Fruit fly (Drosophila melanogaster): ENCODE results near the gene mRpL22.

The mRpL22 gene

DNA sequence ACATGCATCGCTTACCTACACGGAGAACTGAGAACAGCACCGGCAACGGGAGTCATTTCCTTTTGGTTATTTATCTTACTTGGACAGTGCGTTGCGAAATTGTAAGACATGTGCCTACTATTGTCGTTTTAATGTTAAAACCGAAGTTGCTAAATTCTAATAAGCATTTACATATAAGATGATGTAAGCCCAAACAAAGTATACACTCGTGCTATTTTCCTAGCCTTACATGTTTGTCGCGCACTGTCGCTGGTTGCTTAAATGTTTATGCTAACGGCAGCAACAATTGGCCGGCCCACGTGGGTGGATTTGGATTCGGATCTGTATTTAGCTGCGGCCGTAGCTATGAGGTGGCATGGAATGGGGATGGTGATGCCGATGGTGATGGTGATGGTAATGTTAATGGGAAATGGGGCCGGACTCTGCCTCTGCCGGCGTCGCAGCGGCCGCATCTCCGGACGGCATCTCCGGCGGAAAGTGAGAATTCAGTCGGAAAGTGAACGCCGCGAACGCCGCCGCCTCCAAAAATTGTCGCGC, 27.5 kb downstream of the mRpL22 start, which contains the start of gene CG4829 (continued):
- peak; percentile 83 for TF ChIP-seq Awh (GFP tag; IDR thresholded peaks at IDR 0.05)
- peak; percentile 91 for TF ChIP-seq gem (tag; optimal IDR thresholded peaks at IDR 0.05)
- peak; percentile 90 for TF ChIP-seq HHEX (GFP tag; optimal IDR thresholded peaks at IDR 0.05)
- TF ChIP-seq maf-S (GFP tag; optimal IDR thresholded peaks at IDR 0.05): peak; percentile 75
- TF ChIP-seq aop (GFP tag; IDR thresholded peaks at IDR 0.05): no peak
- TF ChIP-seq mld (GFP tag; IDR thresholded peaks at IDR 0.05; ENCODE audit: partially characterized antibody): no peak
- no peak for TF ChIP-seq CG7963 (GFP tag; IDR thresholded peaks at IDR 0.05; ENCODE audit: partially characterized antibody)
- TF ChIP-seq pan (optimal IDR thresholded peaks at IDR 0.05): no peak
- TF ChIP-seq pan (GFP tag; optimal IDR thresholded peaks at IDR 0.05 in 1 of 2, IDR thresholded peaks at IDR 0.05 in 1 of 2): peak in 1 of 2 experiments; percentile 88
- peak; percentile 73 for TF ChIP-seq ab (GFP tag; optimal IDR thresholded peaks at IDR 0.05)
- peak; percentile 81 for TF ChIP-seq CG13894 (tag; optimal IDR thresholded peaks at IDR 0.05)
- peak; percentile 51 for TF ChIP-seq CTCF (GFP tag; optimal IDR thresholded peaks at IDR 0.05)
- peak; percentile 74; the same call in 1 of the 3 replicates for TF ChIP-seq CG3726 (GFP tag; IDR thresholded peaks at IDR 0.05)
- TF ChIP-seq gfzf (GFP tag; optimal IDR thresholded peaks at IDR 0.05): no peak
- peak; percentile 88 for TF ChIP-seq nerfin-1 (tag; optimal IDR thresholded peaks at IDR 0.05)
- TF ChIP-seq Dp (GFP tag; optimal IDR thresholded peaks at IDR 0.05): no peak
- peak; percentile 87 for TF ChIP-seq tgo (GFP tag; IDR thresholded peaks at IDR 0.05)
- TF ChIP-seq row (GFP tag; IDR thresholded peaks at IDR 0.05): peak; percentile 90
- no peak for TF ChIP-seq CG42726 (GFP tag; IDR thresholded peaks at IDR 0.05; ENCODE audit: partially characterized antibody)
- peak; percentile 82 for TF ChIP-seq CG16863 (GFP tag; optimal IDR thresholded peaks at IDR 0.05)
- peak; percentile 81 for TF ChIP-seq CG4328 (GFP tag; optimal IDR thresholded peaks at IDR 0.05)
- peak; percentile 79 for TF ChIP-seq CG15601 (tag; optimal IDR thresholded peaks at IDR 0.05)
- TF ChIP-seq danr (GFP tag; IDR thresholded peaks at IDR 0.05): peak; percentile 86
- TF ChIP-seq ems (GFP tag; optimal IDR thresholded peaks at IDR 0.05): peak; percentile 82
- TF ChIP-seq da (GFP tag; optimal IDR thresholded peaks at IDR 0.05): peak; percentile 40
- TF ChIP-seq Oli (tag; optimal IDR thresholded peaks at IDR 0.05): peak; percentile 91
- TF ChIP-seq CG8388 (GFP tag; optimal IDR thresholded peaks at IDR 0.05): peak; percentile 79
- peak; percentile 86 for TF ChIP-seq her (GFP tag; optimal IDR thresholded peaks at IDR 0.05)
- no peak for TF ChIP-seq HLH4C (GFP tag; IDR thresholded peaks at IDR 0.05; ENCODE audit: partially characterized antibody)
- TF ChIP-seq CG8281 (tag; optimal IDR thresholded peaks at IDR 0.05): peak; percentile 70
- peak; percentile 68 for TF ChIP-seq sima (GFP tag; optimal IDR thresholded peaks at IDR 0.05)
- peak; percentile 45; the same call in 1 of the 2 replicates for TF ChIP-seq Dip2 (GFP tag; IDR thresholded peaks at IDR 0.05)
- peak; percentile 79 for TF ChIP-seq nau (GFP tag; optimal IDR thresholded peaks at IDR 0.05)
- peak; percentile 79 for TF ChIP-seq CG12104 (GFP tag; optimal IDR thresholded peaks at IDR 0.05)
- TF ChIP-seq CG4820 (GFP tag; optimal IDR thresholded peaks at IDR 0.05): peak; percentile 88
- peak; percentile 69 for TF ChIP-seq CG11398 (GFP tag; optimal IDR thresholded peaks at IDR 0.05)
- TF ChIP-seq CG13296 (GFP tag; optimal IDR thresholded peaks at IDR 0.05): peak; percentile 86
- peak; percentile 89 for TF ChIP-seq CG6813 (GFP tag; optimal IDR thresholded peaks at IDR 0.05)
- 0 out of 3 replicates have a peak, but pooled peaks have one; percentile 30 for TF ChIP-seq z (GFP tag; IDR thresholded peaks at IDR 0.05)
- peak; percentile 69 for TF ChIP-seq cato (GFP tag; optimal IDR thresholded peaks at IDR 0.05; ENCODE audit: borderline replicate concordance)
- peak; percentile 25; the same call in 1 of the 2 replicates for TF ChIP-seq Poxn (GFP tag; IDR thresholded peaks at IDR 0.05)
- TF ChIP-seq Bteb2 (GFP tag; optimal IDR thresholded peaks at IDR 0.05): peak; percentile 84
- TF ChIP-seq CG9817 (tag; optimal IDR thresholded peaks at IDR 0.05): peak; percentile 91
- peak; percentile 64 for TF ChIP-seq CG6683 (GFP tag; optimal IDR thresholded peaks at IDR 0.05)
- TF ChIP-seq Oaz (GFP tag; IDR thresholded peaks at IDR 0.05): peak; percentile 81
- TF ChIP-seq CG15479 (GFP tag; optimal IDR thresholded peaks at IDR 0.05): no peak
- no peak for TF ChIP-seq Doc3 (GFP tag; IDR thresholded peaks at IDR 0.05; ENCODE audit: partially characterized antibody)
- peak; percentile 83 for TF ChIP-seq CG31224 (GFP tag; IDR thresholded peaks at IDR 0.05)
- peak; percentile 84 for TF ChIP-seq jumu (GFP tag; optimal IDR thresholded peaks at IDR 0.05)
- TF ChIP-seq CG14014 (GFP tag; IDR thresholded peaks at IDR 0.05): peak; percentile 88

Data from whole organism, embryonic.